Worm (Caenorhabditis elegans): Measurements from ENCODE around the gene srd-41.
"Not testable (repeated sequence)": the region's sequence is repeated elsewhere in the genome, so short reads cannot be mapped to it uniquely, and the experiment has no call there.

- TF ChIP-seq ama-1 (optimal IDR thresholded peaks at IDR 0.05); egl-27 (tag; optimal IDR thresholded peaks at IDR 0.05); nhr-77 (tag; optimal IDR thresholded peaks at IDR 0.05); ztf-4 (tag; optimal IDR thresholded peaks at IDR 0.05); nhr-28 (tag; optimal IDR thresholded peaks at IDR 0.05); dpl-1 (GFP tag; optimal IDR thresholded peaks at IDR 0.05): not testable (repeated sequence)
Observed at ce11 chrX:12302755-12303154, 23.8 kb upstream of the srd-41 start, which contains the start of gene dot-1.3.
